Fruit fly (Drosophila melanogaster) whole organism, embryonic: ENCODE data around the gene mgr.
A peak's percentile ranks its signal among the peaks of the same experiment; 100 is the strongest.

Source experiments
- Asciz ChIP-seq: fragments of 200-800 bp; sonication (Bioruptor generic); optimal IDR thresholded peaks from 2 replicates; lab custom pipeline; 2017; ENCODE audit warnings: missing biosample characterization, mild to moderate bottlenecking, missing genetic modification characterization, missing genetic modification reagents
- B-H2 ChIP-seq: fragments of 200-800 bp; sonication (Bioruptor generic); optimal IDR thresholded peaks from 2 replicates; lab custom pipeline; 2018; ENCODE audit warnings: missing biosample characterization, mild to moderate bottlenecking, missing genetic modification characterization
- CG11085 ChIP-seq: fragments of 200-800 bp; sonication (Bioruptor generic); IDR thresholded peaks from 2 replicates; pipeline ENCODE4 v1.3.6; 2022; ENCODE audit warnings: missing biosample characterization, missing genetic modification characterization
- CG12236 ChIP-seq: fragments of 200-800 bp; sonication (Bioruptor generic); optimal IDR thresholded peaks from 2 replicates; lab custom pipeline; 2016; ENCODE audit warnings: missing biosample characterization, missing genetic modification characterization
- CG12744 ChIP-seq: fragments of 200-800 bp; sonication (Bioruptor generic); optimal IDR thresholded peaks from 2 replicates; lab custom pipeline; 2016; ENCODE audit warnings: missing biosample characterization, missing genetic modification characterization
- CG2120 ChIP-seq: fragments of 200-800 bp; sonication (Bioruptor generic); optimal IDR thresholded peaks from 3 replicates; lab custom pipeline; 2016; ENCODE audit warnings: missing biosample characterization, missing genetic modification characterization
- CG2199 ChIP-seq: fragments of 200-800 bp; sonication (Bioruptor generic); IDR thresholded peaks from 3 replicates; pipeline ENCODE4 v1.3.6; 2022; ENCODE audit warnings: missing biosample characterization, missing genetic modification characterization
- CG2875 ChIP-seq: fragments of 200-800 bp; sonication (Bioruptor generic); optimal IDR thresholded peaks from 2 replicates; lab custom pipeline; 2017; ENCODE audit warnings: missing biosample characterization, mild to moderate bottlenecking, missing genetic modification characterization, missing genetic modification reagents
- CG3065 ChIP-seq: fragments of 200-800 bp; sonication (Bioruptor generic); optimal IDR thresholded peaks from 2 replicates; lab custom pipeline; 2016; ENCODE audit warnings: missing biosample characterization, missing genetic modification characterization
- CG31365 ChIP-seq: fragments of 200-800 bp; sonication (Bioruptor generic); optimal IDR thresholded peaks from 2 replicates; lab custom pipeline; 2018; ENCODE audit warnings: missing biosample characterization, mild to moderate bottlenecking, missing genetic modification characterization
- CG32532 ChIP-seq: fragments of 200-800 bp; sonication (Bioruptor generic); IDR thresholded peaks from 2 replicates; pipeline ENCODE4 v1.3.6; 2022; ENCODE audit warnings: missing biosample characterization, missing genetic modification characterization
- CG3847 ChIP-seq: fragments of 200-800 bp; sonication (Bioruptor generic); IDR thresholded peaks from 2 replicates; pipeline ENCODE4 v1.3.6; 2022; ENCODE audit warnings: missing biosample characterization, missing genetic modification characterization
- CG5245 ChIP-seq: fragments of 200-800 bp; sonication (Bioruptor generic); optimal IDR thresholded peaks from 3 replicates; lab custom pipeline; 2016; ENCODE audit warnings: missing biosample characterization, missing genetic modification characterization
- CG5953 ChIP-seq: fragments of 200-800 bp; sonication (Bioruptor generic); IDR thresholded peaks from 2 replicates; pipeline ENCODE4 v1.3.6; 2022; ENCODE audit warnings: missing biosample characterization, missing genetic modification characterization
- CG8290 ChIP-seq, 3 experiments: fragments of 200-800 bp; sonication (Bioruptor generic); optimal IDR thresholded peaks; 2 replicates each; lab custom pipeline; 2016 to 2019; ENCODE audit warnings: missing biosample characterization in 3 of 3, missing genetic modification characterization in 3 of 3, mild to moderate bottlenecking in 2 of 3, moderate library complexity in 1 of 3
- CG8478 ChIP-seq: fragments of >200 bp; optimal IDR thresholded peaks from 2 replicates; lab custom pipeline; 2018
- Chrac-16 ChIP-seq: fragments of 200-800 bp; sonication (Bioruptor generic); optimal IDR thresholded peaks from 3 replicates; lab custom pipeline; 2016; ENCODE audit warnings: missing biosample characterization, missing genetic modification characterization
- Dfd ChIP-seq, 2 experiments: fragments of >200 bp; optimal IDR thresholded peaks; 2 replicates each; lab custom pipeline; 2017; ENCODE audit warnings: missing biosample characterization in 2 of 2, missing genetic modification characterization in 2 of 2
- Ets97D ChIP-seq: fragments of 200-800 bp; sonication (Bioruptor generic); optimal IDR thresholded peaks from 3 replicates; lab custom pipeline; 2016; ENCODE audit warnings: missing biosample characterization, missing genetic modification characterization
- Med ChIP-seq: fragments of 200-800 bp; sonication (Bioruptor generic); peaks from one replicate; lab custom pipeline; 2016; ENCODE audit warnings: missing biosample characterization, missing genetic modification characterization, mild to moderate bottlenecking, inconsistent platforms, moderate library complexity
- Nf-YA ChIP-seq: fragments of 200-800 bp; sonication (Bioruptor generic); IDR thresholded peaks from 2 replicates; pipeline ENCODE4 v1.3.6; 2022; ENCODE audit warnings: missing biosample characterization, missing genetic modification characterization
- PHDP ChIP-seq: fragments of 200-800 bp; sonication (Bioruptor generic); optimal IDR thresholded peaks from 3 replicates; lab custom pipeline; 2018; ENCODE audit warnings: missing biosample characterization, mild to moderate bottlenecking, missing genetic modification characterization, moderate library complexity
- Pdp1 ChIP-seq, 2 experiments: fragments of 200-800 bp; sonication (Bioruptor generic); optimal IDR thresholded peaks; 3 replicates each; lab custom pipeline; 2016; ENCODE audit warnings: missing biosample characterization in 2 of 2, missing genetic modification characterization in 2 of 2, mild to moderate bottlenecking in 1 of 2, moderate library complexity in 1 of 2
- ab ChIP-seq: fragments of 200-800 bp; sonication (Bioruptor generic); optimal IDR thresholded peaks from 2 replicates; lab custom pipeline; 2016; ENCODE audit warnings: missing biosample characterization, missing genetic modification characterization
- amos ChIP-seq: fragments of 200-800 bp; sonication (Bioruptor generic); IDR thresholded peaks from 2 replicates; pipeline ENCODE4 v1.3.6; 2022; ENCODE audit warnings: missing biosample characterization, missing genetic modification characterization; ENCODE audit not compliant: partially characterized antibody
- bab2 ChIP-seq: fragments of 200-800 bp; sonication (Bioruptor generic); optimal IDR thresholded peaks from 2 replicates; lab custom pipeline; 2016; ENCODE audit warnings: missing biosample characterization, missing genetic modification characterization
- bbx ChIP-seq: fragments of 200-800 bp; sonication (Bioruptor generic); IDR thresholded peaks from 2 replicates; pipeline ENCODE4 v1.3.6; 2022; ENCODE audit warnings: missing biosample characterization, missing genetic modification characterization; ENCODE audit not compliant: partially characterized antibody
- cg ChIP-seq: fragments of 200-800 bp; sonication (Bioruptor generic); optimal IDR thresholded peaks from 3 replicates; lab custom pipeline; 2019; ENCODE audit warnings: missing biosample characterization, mild to moderate bottlenecking, missing genetic modification characterization, moderate library complexity
- dimm ChIP-seq: fragments of 200-800 bp; sonication (Bioruptor generic); IDR thresholded peaks from 2 replicates; pipeline ENCODE4 v1.3.6; 2022; ENCODE audit warnings: missing biosample characterization, missing genetic modification characterization
- fd64A ChIP-seq: fragments of 200-800 bp; sonication (Bioruptor generic); optimal IDR thresholded peaks from 3 replicates; lab custom pipeline; 2018; ENCODE audit warnings: missing biosample characterization, mild to moderate bottlenecking, missing genetic modification characterization
- gcm ChIP-seq: fragments of 200-800 bp; sonication (Bioruptor generic); optimal IDR thresholded peaks from 2 replicates; lab custom pipeline; 2019; ENCODE audit warnings: missing biosample characterization, mild to moderate bottlenecking, missing genetic modification characterization, moderate library complexity
- kni ChIP-seq: fragments of 200-800 bp; sonication (Bioruptor generic); optimal IDR thresholded peaks from 3 replicates; lab custom pipeline; 2017; ENCODE audit warnings: mild to moderate bottlenecking, missing biosample characterization, missing genetic modification reagents, missing genetic modification characterization
- knrl ChIP-seq: fragments of 200-800 bp; sonication (Bioruptor generic); IDR thresholded peaks from 3 replicates; pipeline ENCODE4 v1.3.6; 2022; ENCODE audit warnings: missing biosample characterization, missing genetic modification characterization; ENCODE audit not compliant: partially characterized antibody
- mirr ChIP-seq: fragments of 200-800 bp; sonication (Bioruptor generic); optimal IDR thresholded peaks from 3 replicates; lab custom pipeline; 2018; ENCODE audit warnings: missing biosample characterization, mild to moderate bottlenecking, missing genetic modification characterization
- nau ChIP-seq: fragments of 200-800 bp; sonication (Bioruptor generic); optimal IDR thresholded peaks from 3 replicates; lab custom pipeline; 2017; ENCODE audit warnings: missing biosample characterization, mild to moderate bottlenecking, missing genetic modification characterization, missing genetic modification reagents
- nerfin-2 ChIP-seq: fragments of 200-800 bp; sonication (Bioruptor generic); IDR thresholded peaks from 2 replicates; pipeline ENCODE4 v1.3.6; 2022; ENCODE audit warnings: missing biosample characterization, missing genetic modification characterization; ENCODE audit not compliant: partially characterized antibody
- nmo ChIP-seq: fragments of 200-800 bp; sonication (Bioruptor generic); optimal IDR thresholded peaks from 2 replicates; lab custom pipeline; 2018; ENCODE audit warnings: missing biosample characterization, mild to moderate bottlenecking, missing genetic modification characterization, moderate library complexity
- pan ChIP-seq, 4 experiments: fragments of >200 bp in 3 of 4; fragments of 200-800 bp in 1 of 4; sonication (Bioruptor generic) in 1 of 4; optimal IDR thresholded peaks in 3 of 4; IDR thresholded peaks in 1 of 4; 2 replicates each; pipeline versions ENCODE4 v1.3.6 to Lab custom; 2017 to 2022; ENCODE audit warnings: missing biosample characterization in 2 of 4, missing genetic modification characterization in 2 of 4, mixed read lengths in 1 of 4
- pfk ChIP-seq: fragments of 200-800 bp; sonication (Bioruptor generic); optimal IDR thresholded peaks from 2 replicates; lab custom pipeline; 2018; ENCODE audit warnings: missing biosample characterization, mild to moderate bottlenecking, missing genetic modification characterization, moderate library complexity
- pho ChIP-seq: fragments of 200-800 bp; sonication (Bioruptor generic); optimal IDR thresholded peaks from 2 replicates; lab custom pipeline; 2016; ENCODE audit warnings: missing biosample characterization, missing genetic modification characterization
- prd ChIP-seq, 3 experiments: fragments of >200 bp in 2 of 3; fragments of 200-800 bp in 1 of 3; sonication (Bioruptor generic) in 1 of 3; optimal IDR thresholded peaks in 2 of 3; IDR thresholded peaks in 1 of 3; 2 replicates in 2 of 3; 3 replicates in 1 of 3; pipeline versions ENCODE4 v1.3.6 to Lab custom; 2017 to 2022; ENCODE audit warnings: missing biosample characterization in 1 of 3, missing genetic modification characterization in 1 of 3
- row ChIP-seq: fragments of 200-800 bp; sonication (Bioruptor generic); IDR thresholded peaks from 3 replicates; pipeline ENCODE4 v1.3.6; 2022; ENCODE audit warnings: missing biosample characterization, missing genetic modification characterization
- sc ChIP-seq, 3 experiments: fragments of >200 bp in 2 of 3; fragments of 200-800 bp in 1 of 3; sonication (Bioruptor generic) in 1 of 3; optimal IDR thresholded peaks; 2 replicates in 2 of 3; 3 replicates in 1 of 3; lab custom pipeline; 2017; ENCODE audit warnings: mild to moderate bottlenecking in 1 of 3, missing biosample characterization in 1 of 3, missing genetic modification characterization in 1 of 3, missing genetic modification reagents in 1 of 3
- so ChIP-seq: fragments of 200-800 bp; sonication (Bioruptor generic); IDR thresholded peaks from 3 replicates; pipeline ENCODE4 v1.3.6; 2022; ENCODE audit warnings: missing biosample characterization, missing genetic modification characterization
- toy ChIP-seq: fragments of 200-800 bp; sonication (Bioruptor generic); IDR thresholded peaks from 2 replicates; pipeline ENCODE4 v1.3.6; 2022; ENCODE audit warnings: missing biosample characterization, missing genetic modification characterization
- trem ChIP-seq: fragments of 200-800 bp; optimal IDR thresholded peaks from 3 replicates; lab custom pipeline; 2019; ENCODE audit warnings: missing biosample characterization, mild to moderate bottlenecking, missing genetic modification characterization, moderate library complexity
- zf30C ChIP-seq: fragments of 200-800 bp; sonication (Bioruptor generic); optimal IDR thresholded peaks from 3 replicates; lab custom pipeline; 2018; ENCODE audit warnings: missing biosample characterization, mild to moderate bottlenecking, missing genetic modification characterization

Gene mgr

dm6 chr3R:11407733-11408134 lies 1.9 kb downstream of the mgr start, which contains the start of gene mRpL40 (continued):
- TF ChIP-seq sc (optimal IDR thresholded peaks at IDR 0.05; lab: Kevin White, UChicago) (no peak), sc (GFP tag; optimal IDR thresholded peaks at IDR 0.05; lab: Kevin White, UChicago) (no peak), pfk (GFP tag; lab: Kevin White, UChicago) (no peak), mirr (GFP tag; lab: Kevin White, UChicago) (no peak), prd (optimal IDR thresholded peaks at IDR 0.05; lab: Kevin White, UChicago) (no peak), prd (GFP tag; IDR thresholded peaks at IDR 0.05; lab: Robert Waterston, UW) (no peak), bab2 (GFP tag; lab: Kevin White, UChicago) (no peak), so (GFP tag; lab: Robert Waterston, UW) (no peak), zf30C (no peak), CG12744 (GFP tag; lab: Kevin White, UChicago) (no peak), CG2875 (GFP tag; lab: Kevin White, UChicago) (no peak), Chrac-16 (GFP tag; lab: Kevin White, UChicago) (no peak), CG11085 (GFP tag; lab: Robert Waterston, UW) (no peak), nmo (GFP tag; lab: Kevin White, UChicago) (no peak), bbx (GFP tag; lab: Robert Waterston, UW) (peak; percentile 42; the same call in 1 of the 2 replicates)

dm6 chr3R:11402894-11403293 lies 6.8 kb downstream of the mgr start:
- TF ChIP-seq CG5953 (no peak), Asciz (no peak), fd64A (GFP tag; lab: Kevin White, UChicago) (no peak), amos (no peak), CG3847 (GFP tag; lab: Robert Waterston, UW) (no peak), CG32532 (GFP tag; lab: Robert Waterston, UW) (no peak), CG12236 (GFP tag; lab: Kevin White, UChicago) (no peak), trem (tag; lab: Kevin White, UChicago) (no peak), pho (GFP tag; lab: Kevin White, UChicago) (no peak), Nf-YA (GFP tag; lab: Robert Waterston, UW) (no peak), Ets97D (peak; percentile 83), CG8290 (GFP tag; optimal IDR thresholded peaks at IDR 0.05; lab: Kevin White, UChicago) (peak; percentile 97), CG8290 (tag; optimal IDR thresholded peaks at IDR 0.05; lab: Kevin White, UChicago) (peak in 1 of 2 experiments; percentile 63), B-H2 (GFP tag; lab: Kevin White, UChicago) (no peak), Pdp1 (GFP tag; optimal IDR thresholded peaks at IDR 0.05; lab: Kevin White, UChicago) (no peak), pan (optimal IDR thresholded peaks at IDR 0.05; lab: Kevin White, UChicago) (no peak), pan (GFP tag; optimal IDR thresholded peaks at IDR 0.05 in 1 of 2, IDR thresholded peaks at IDR 0.05 in 1 of 2) (no peak), prd (optimal IDR thresholded peaks at IDR 0.05; lab: Kevin White, UChicago) (no peak), prd (GFP tag; IDR thresholded peaks at IDR 0.05; lab: Robert Waterston, UW) (no peak), CG8478 (lab: Kevin White, UChicago) (no peak), Dfd (GFP tag; optimal IDR thresholded peaks at IDR 0.05; lab: Kevin White, UChicago) (peak in 1 of 2 experiments; percentile 88), CG5245 (GFP tag; lab: Kevin White, UChicago) (no peak), nerfin-2 (GFP tag; lab: Robert Waterston, UW) (no peak), row (GFP tag; lab: Robert Waterston, UW) (no peak), PHDP (tag; lab: Kevin White, UChicago) (no peak), nau (GFP tag; lab: Kevin White, UChicago) (no peak), cg (GFP tag; lab: Kevin White, UChicago) (no peak), CG2120 (GFP tag; lab: Kevin White, UChicago) (no peak), knrl (GFP tag; lab: Robert Waterston, UW) (0 out of 3 replicates have a peak, but pooled peaks have one; percentile 8), kni (GFP tag; lab: Kevin White, UChicago) (no peak), ab (GFP tag; lab: Kevin White, UChicago) (no peak), CG3065 (GFP tag; lab: Kevin White, UChicago) (no peak), dimm (GFP tag; lab: Robert Waterston, UW) (no peak), toy (no peak), CG2199 (GFP tag; lab: Robert Waterston, UW) (0 out of 3 replicates have a peak, but pooled peaks have one; percentile 8), gcm (GFP tag; lab: Kevin White, UChicago) (no peak), CG31365 (tag; lab: Kevin White, UChicago) (peak; percentile 94), Med (no peak)
